Fruit fly (Drosophila melanogaster) whole organism, embryonic: ENCODE data around the gene Mfe2.

ENCODE experiments used
- Antp ChIP-seq: fragments of 200-800 bp; sonication (Bioruptor generic); optimal IDR thresholded peaks from 3 replicates; lab custom pipeline; 2016; ENCODE audit warnings: missing biosample characterization, missing genetic modification characterization
- Bgb ChIP-seq: fragments of 200-800 bp; sonication (Bioruptor generic); IDR thresholded peaks from 2 replicates; pipeline ENCODE4 v1.3.6; 2022; ENCODE audit warnings: missing biosample characterization, missing genetic modification characterization; ENCODE audit not compliant: partially characterized antibody
- CG10147 ChIP-seq: fragments of 200-800 bp; sonication (Bioruptor generic); optimal IDR thresholded peaks from 2 replicates; lab custom pipeline; 2019; ENCODE audit warnings: missing biosample characterization, mild to moderate bottlenecking, missing genetic modification characterization, moderate library complexity
- CG1024 ChIP-seq: fragments of 200-800 bp; sonication (Bioruptor generic); IDR thresholded peaks from 2 replicates; pipeline ENCODE4 v1.3.6; 2022; ENCODE audit warnings: missing biosample characterization, missing genetic modification characterization
- CG10267 ChIP-seq: fragments of 200-800 bp; sonication (Bioruptor generic); optimal IDR thresholded peaks from 2 replicates; lab custom pipeline; 2018; ENCODE audit warnings: missing biosample characterization, mild to moderate bottlenecking, missing genetic modification characterization, moderate library complexity
- CG10543 ChIP-seq: fragments of 200-800 bp; sonication (Bioruptor generic); optimal IDR thresholded peaks from 3 replicates; lab custom pipeline; 2017; ENCODE audit warnings: missing biosample characterization, mild to moderate bottlenecking, missing genetic modification characterization, moderate library complexity
- CG10979 ChIP-seq: fragments of 200-800 bp; sonication (Bioruptor generic); optimal IDR thresholded peaks from 2 replicates; lab custom pipeline; 2018; ENCODE audit warnings: missing biosample characterization, mild to moderate bottlenecking, missing genetic modification characterization, moderate library complexity
- CG11504 ChIP-seq: fragments of 200-800 bp; sonication (Bioruptor generic); optimal IDR thresholded peaks from 3 replicates; lab custom pipeline; 2019; ENCODE audit warnings: missing biosample characterization, mild to moderate bottlenecking, missing genetic modification characterization, moderate library complexity
- CG12155 ChIP-seq: fragments of 200-800 bp; sonication (Bioruptor generic); optimal IDR thresholded peaks from 3 replicates; lab custom pipeline; 2016; ENCODE audit warnings: missing biosample characterization, missing genetic modification characterization
- CG1233 ChIP-seq: fragments of 200-800 bp; sonication (Bioruptor generic); optimal IDR thresholded peaks from 4 replicates; lab custom pipeline; 2018; ENCODE audit warnings: missing biosample characterization, mild to moderate bottlenecking, missing genetic modification characterization
- CG15269 ChIP-seq: fragments of 200-800 bp; sonication (Bioruptor generic); optimal IDR thresholded peaks from 2 replicates; lab custom pipeline; 2018; ENCODE audit warnings: missing biosample characterization, mild to moderate bottlenecking, missing genetic modification characterization, moderate library complexity
- CG15696 ChIP-seq: fragments of 200-800 bp; sonication (Bioruptor generic); optimal IDR thresholded peaks from 2 replicates; lab custom pipeline; 2019; ENCODE audit warnings: missing biosample characterization, mild to moderate bottlenecking, missing genetic modification characterization, moderate library complexity
- CG16813 ChIP-seq: fragments of 200-800 bp; sonication (Bioruptor generic); IDR thresholded peaks from 3 replicates; pipeline ENCODE4 v1.3.6; 2022; ENCODE audit warnings: missing biosample characterization, missing genetic modification characterization; ENCODE audit not compliant: partially characterized antibody
- CG17359 ChIP-seq: fragments of 200-800 bp; sonication (Bioruptor generic); optimal IDR thresholded peaks from 3 replicates; lab custom pipeline; 2018; ENCODE audit warnings: missing biosample characterization, mild to moderate bottlenecking, missing genetic modification characterization, moderate library complexity
- CG1792 ChIP-seq: fragments of 200-800 bp; sonication (Bioruptor generic); optimal IDR thresholded peaks from 2 replicates; lab custom pipeline; 2016; ENCODE audit warnings: missing biosample characterization, missing genetic modification characterization
- CG2120 ChIP-seq: fragments of 200-800 bp; sonication (Bioruptor generic); optimal IDR thresholded peaks from 3 replicates; lab custom pipeline; 2016; ENCODE audit warnings: missing biosample characterization, missing genetic modification characterization
- CG2202 ChIP-seq: fragments of 200-800 bp; sonication (Bioruptor generic); optimal IDR thresholded peaks from 2 replicates; lab custom pipeline; 2018; ENCODE audit warnings: missing biosample characterization, mild to moderate bottlenecking, missing genetic modification characterization
- CG2678 ChIP-seq: fragments of 200-800 bp; sonication (Bioruptor generic); optimal IDR thresholded peaks from 3 replicates; lab custom pipeline; 2019; ENCODE audit warnings: missing biosample characterization, mild to moderate bottlenecking, missing genetic modification characterization, moderate library complexity
- CG34224 ChIP-seq: fragments of 200-800 bp; sonication (Bioruptor generic); IDR thresholded peaks from 3 replicates; pipeline ENCODE4 v1.3.6; 2022; ENCODE audit warnings: missing biosample characterization, missing genetic modification characterization; ENCODE audit not compliant: partially characterized antibody
- CG3995 ChIP-seq: fragments of 200-800 bp; sonication (Bioruptor generic); optimal IDR thresholded peaks from 3 replicates; lab custom pipeline; 2016; ENCODE audit warnings: missing biosample characterization, missing genetic modification characterization
- CG42726 ChIP-seq: fragments of 200-800 bp; sonication (Bioruptor generic); IDR thresholded peaks from 2 replicates; pipeline ENCODE4 v1.3.6; 2022; ENCODE audit warnings: missing biosample characterization, missing genetic modification characterization; ENCODE audit not compliant: partially characterized antibody
- CG7357 ChIP-seq: fragments of 200-800 bp; sonication (Bioruptor generic); IDR thresholded peaks from 3 replicates; pipeline ENCODE4 v1.3.6; 2022; ENCODE audit warnings: missing biosample characterization, missing genetic modification characterization
- CG8281 ChIP-seq: fragments of 200-800 bp; sonication (Bioruptor generic); optimal IDR thresholded peaks from 2 replicates; lab custom pipeline; 2018; ENCODE audit warnings: missing biosample characterization, mild to moderate bottlenecking, missing genetic modification characterization, moderate library complexity
- CG8290 ChIP-seq, 3 experiments: fragments of 200-800 bp; sonication (Bioruptor generic); optimal IDR thresholded peaks; 2 replicates each; lab custom pipeline; 2016 to 2019; ENCODE audit warnings: missing biosample characterization in 3 of 3, missing genetic modification characterization in 3 of 3, mild to moderate bottlenecking in 2 of 3, moderate library complexity in 1 of 3
- CoRest ChIP-seq: fragments of 200-800 bp; sonication (Bioruptor generic); optimal IDR thresholded peaks from 3 replicates; lab custom pipeline; 2018; ENCODE audit warnings: missing biosample characterization, mild to moderate bottlenecking, missing genetic modification characterization, moderate library complexity
- ERR ChIP-seq: fragments of 200-800 bp; sonication (Bioruptor generic); optimal IDR thresholded peaks from 2 replicates; lab custom pipeline; 2016; ENCODE audit warnings: missing biosample characterization, missing genetic modification characterization
- Nf-YC ChIP-seq: fragments of 200-800 bp; optimal IDR thresholded peaks from 3 replicates; lab custom pipeline; 2019; ENCODE audit warnings: missing biosample characterization, mild to moderate bottlenecking, missing genetic modification characterization, moderate library complexity
- Rfx ChIP-seq: fragments of 200-800 bp; sonication (Bioruptor generic); IDR thresholded peaks from 2 replicates; pipeline ENCODE4 v1.3.6; 2022; ENCODE audit warnings: missing biosample characterization, missing genetic modification characterization
- Taf1 ChIP-seq: fragments of 200-800 bp; sonication (Bioruptor generic); IDR thresholded peaks from 2 replicates; pipeline ENCODE4 v1.3.6; 2022; ENCODE audit warnings: missing biosample characterization, missing genetic modification characterization
- bbx ChIP-seq: fragments of 200-800 bp; sonication (Bioruptor generic); IDR thresholded peaks from 2 replicates; pipeline ENCODE4 v1.3.6; 2022; ENCODE audit warnings: missing biosample characterization, missing genetic modification characterization; ENCODE audit not compliant: partially characterized antibody
- caup ChIP-seq: fragments of 200-800 bp; sonication (Bioruptor generic); optimal IDR thresholded peaks from 3 replicates; lab custom pipeline; 2017; ENCODE audit warnings: missing biosample characterization, mild to moderate bottlenecking, missing genetic modification characterization, moderate library complexity; ENCODE audit not compliant: severe bottlenecking
- chinmo ChIP-seq: fragments of 200-800 bp; sonication (Bioruptor generic); IDR thresholded peaks from 4 replicates; pipeline ENCODE4 v1.3.6; 2022; ENCODE audit warnings: missing biosample characterization, missing genetic modification characterization; ENCODE audit not compliant: partially characterized antibody
- crp ChIP-seq, 2 experiments: fragments of 200-800 bp; sonication (Bioruptor generic); optimal IDR thresholded peaks; 2 replicates in 1 of 2; 3 replicates in 1 of 2; lab custom pipeline; 2017; ENCODE audit warnings: missing biosample characterization in 2 of 2, missing genetic modification characterization in 2 of 2, mild to moderate bottlenecking in 1 of 2, moderate library complexity in 1 of 2
- dati ChIP-seq: fragments of 200-800 bp; sonication (Bioruptor generic); IDR thresholded peaks from 2 replicates; pipeline ENCODE4 v1.3.6; 2022; ENCODE audit warnings: missing biosample characterization, missing genetic modification characterization
- dmrt11E ChIP-seq: fragments of 200-800 bp; sonication (Bioruptor generic); optimal IDR thresholded peaks from 3 replicates; lab custom pipeline; 2018; ENCODE audit warnings: missing biosample characterization, mild to moderate bottlenecking, missing genetic modification characterization, moderate library complexity
- dmrt99B ChIP-seq: fragments of 200-800 bp; sonication (Bioruptor generic); optimal IDR thresholded peaks from 2 replicates; lab custom pipeline; 2018; ENCODE audit warnings: missing biosample characterization, mild to moderate bottlenecking, missing genetic modification characterization, moderate library complexity
- en ChIP-seq: fragments of 200-800 bp; sonication (Bioruptor generic); optimal IDR thresholded peaks from 2 replicates; lab custom pipeline; 2016; ENCODE audit warnings: missing biosample characterization, missing genetic modification characterization
- phol ChIP-seq: fragments of 200-800 bp; sonication (Bioruptor generic); optimal IDR thresholded peaks from 3 replicates; lab custom pipeline; 2018; ENCODE audit warnings: missing biosample characterization, mild to moderate bottlenecking, missing genetic modification characterization, moderate library complexity
- pzg ChIP-seq: fragments of 200-800 bp; sonication (Bioruptor generic); optimal IDR thresholded peaks from 3 replicates; lab custom pipeline; 2018; ENCODE audit warnings: missing biosample characterization, mild to moderate bottlenecking, missing genetic modification characterization, moderate library complexity
- schlank ChIP-seq: fragments of 200-800 bp; sonication (Bioruptor generic); optimal IDR thresholded peaks from 2 replicates; lab custom pipeline; 2018; ENCODE audit warnings: missing biosample characterization, mild to moderate bottlenecking, missing genetic modification characterization
- sd ChIP-seq: fragments of 200-800 bp; sonication (Bioruptor generic); optimal IDR thresholded peaks from 3 replicates; lab custom pipeline; 2018; ENCODE audit warnings: missing biosample characterization, mild to moderate bottlenecking, missing genetic modification characterization, moderate library complexity
- slbo ChIP-seq: fragments of 200-800 bp; sonication (Bioruptor generic); IDR thresholded peaks from 2 replicates; pipeline ENCODE4 v1.3.6; 2022; ENCODE audit warnings: missing biosample characterization, missing genetic modification characterization
- slou ChIP-seq: fragments of 200-800 bp; sonication (Bioruptor generic); optimal IDR thresholded peaks from 3 replicates; lab custom pipeline; 2016; ENCODE audit warnings: missing biosample characterization, missing genetic modification characterization
- so ChIP-seq: fragments of 200-800 bp; sonication (Bioruptor generic); IDR thresholded peaks from 3 replicates; pipeline ENCODE4 v1.3.6; 2022; ENCODE audit warnings: missing biosample characterization, missing genetic modification characterization
- tin ChIP-seq: fragments of 200-800 bp; sonication (Bioruptor generic); optimal IDR thresholded peaks from 3 replicates; lab custom pipeline; 2016; ENCODE audit warnings: missing biosample characterization, missing genetic modification characterization
- trem ChIP-seq: fragments of 200-800 bp; optimal IDR thresholded peaks from 3 replicates; lab custom pipeline; 2019; ENCODE audit warnings: missing biosample characterization, mild to moderate bottlenecking, missing genetic modification characterization, moderate library complexity
- z ChIP-seq: fragments of 200-800 bp; sonication (Bioruptor generic); IDR thresholded peaks from 3 replicates; pipeline ENCODE4 v1.3.6; 2022; ENCODE audit warnings: missing biosample characterization, missing genetic modification characterization
- zfh1 ChIP-seq: fragments of 200-800 bp; sonication (Bioruptor generic); IDR thresholded peaks from 3 replicates; pipeline ENCODE4 v1.3.6; 2022; ENCODE audit warnings: missing biosample characterization, missing genetic modification characterization

The Mfe2 gene

dm6 chrX:16275854-16276338 is 5.1 kb downstream of the Mfe2 start, which contains the start of the genes kat80 and Prosalpha4 (continued):
- TF ChIP-seq dmrt11E (tag; lab: Kevin White, UChicago) = peak; percentile 44
- peak; percentile 48 for TF ChIP-seq CG10267 (tag; lab: Kevin White, UChicago)
- peak; percentile 55 for TF ChIP-seq CG11504 (tag; lab: Kevin White, UChicago)
- peak; percentile 8 for TF ChIP-seq CG10979
- TF ChIP-seq CG3995 = peak; percentile 96
- peak; percentile 55 for TF ChIP-seq CG34224
- TF ChIP-seq CG42726 (GFP tag; lab: Robert Waterston, UW) = peak; percentile 41; the same call in 1 of the 2 replicates
- peak; percentile 79 for TF ChIP-seq Bgb
- peak; percentile 37 for TF ChIP-seq phol (tag; lab: Kevin White, UChicago)
- TF ChIP-seq CG7357 = no peak
- 0 out of 2 replicates have a peak, but pooled peaks have one; percentile 23 for TF ChIP-seq Rfx
- no peak for TF ChIP-seq ERR (GFP tag; lab: Kevin White, UChicago)
- TF ChIP-seq dati (GFP tag; lab: Robert Waterston, UW) = no peak
- no peak for TF ChIP-seq CG1024
- no peak for TF ChIP-seq slou (GFP tag; lab: Kevin White, UChicago)
- peak; percentile 20 for TF ChIP-seq caup (GFP tag; lab: Kevin White, UChicago)
- peak; percentile 24 for TF ChIP-seq schlank (tag; lab: Kevin White, UChicago)
- peak; percentile 58 for TF ChIP-seq Nf-YC
- TF ChIP-seq bbx (GFP tag; lab: Robert Waterston, UW) = peak; percentile 58; the same call in 1 of the 2 replicates
- TF ChIP-seq sd (tag; lab: Kevin White, UChicago) = peak; percentile 37
- no peak for TF ChIP-seq so
- peak; percentile 55 for TF ChIP-seq CG2678 (tag; lab: Kevin White, UChicago)
- peak; percentile 75 for TF ChIP-seq CG8290 (GFP tag; optimal IDR thresholded peaks at IDR 0.05; lab: Kevin White, UChicago)
- TF ChIP-seq CG8290 (tag; optimal IDR thresholded peaks at IDR 0.05; lab: Kevin White, UChicago) = no peak
- TF ChIP-seq Antp = peak; percentile 3
- 0 out of 4 replicates have a peak, but pooled peaks have one; percentile 37 for TF ChIP-seq chinmo
- peak; percentile 28; the same call in 1 of the 2 replicates for TF ChIP-seq slbo (GFP tag; lab: Robert Waterston, UW)
- TF ChIP-seq CG15269 (tag; lab: Kevin White, UChicago) = peak; percentile 40
- peak; percentile 32 for TF ChIP-seq trem
- TF ChIP-seq CG16813 (GFP tag; lab: Robert Waterston, UW) = peak; percentile 67
- TF ChIP-seq pzg (GFP tag; lab: Kevin White, UChicago) = peak; percentile 43
- peak; percentile 32 for TF ChIP-seq dmrt99B
- peak; percentile 47 for TF ChIP-seq CG15696 (tag; lab: Kevin White, UChicago)
- no peak for TF ChIP-seq z
- TF ChIP-seq en (GFP tag; lab: Kevin White, UChicago) = no peak
- TF ChIP-seq CG8281 (tag; lab: Kevin White, UChicago) = no peak
- peak; percentile 27 for TF ChIP-seq CG10543
- peak; percentile 64 for TF ChIP-seq CG1233 (GFP tag; lab: Kevin White, UChicago)
- TF ChIP-seq CG17359 (tag; lab: Kevin White, UChicago) = peak; percentile 18
- TF ChIP-seq CG2202 (tag; lab: Kevin White, UChicago) = no peak
- TF ChIP-seq zfh1 = peak; percentile 27; the same call in 1 of the 3 replicates
- no peak for TF ChIP-seq CG12155 (GFP tag; lab: Kevin White, UChicago)
- TF ChIP-seq CG10147 (GFP tag; lab: Kevin White, UChicago) = peak; percentile 35
- TF ChIP-seq CoRest = peak; percentile 55
- TF ChIP-seq tin (GFP tag; lab: Kevin White, UChicago) = peak; percentile 22
- TF ChIP-seq CG1792 = no peak
- TF ChIP-seq Taf1 = no peak
- TF ChIP-seq CG2120 (GFP tag; lab: Kevin White, UChicago) = peak; percentile 26
- TF ChIP-seq crp (GFP tag; optimal IDR thresholded peaks at IDR 0.05; lab: Kevin White, UChicago) = peak in 1 of 2 experiments; percentile 60
